Worm (Caenorhabditis elegans) whole organism, L4/young adult: ENCODE results near the gene glb-27.

ENCODE experiments used
- W03F9.2 ChIP-seq: fragments of 150-350 bp; optimal IDR thresholded peaks from 2 replicates; lab custom pipeline; 2014; ENCODE audit warnings: missing biosample characterization, missing genetic modification characterization
- him-1 ChIP-seq: sonication (generic microtip); optimal IDR thresholded peaks from 2 replicates; lab custom pipeline; 2016; ENCODE audit warnings: missing genotype, missing genetic modification reagents, missing genetic modification characterization, missing compliant biosample characterization

ce11 chrII:8570977-8571376, 14.9 kb upstream of the glb-27 start, which contains the start of gene bcs-1:
- TF ChIP-seq him-1 (tag; lab: Kevin White, UChicago) (no peak), W03F9.2 (tag; lab: Kevin White, UChicago) (no peak)
